Fruit fly (Drosophila melanogaster) Kc167 (cell line): ENCODE results near the gene CG9449.

Experiments used
- Myc ChIP-seq: fragments of >200 bp; optimal IDR thresholded peaks from 2 replicates; lab custom pipeline; 2017; ENCODE audit warnings: missing external identifiers
- Sin3A ChIP-seq: fragments of >200 bp; optimal IDR thresholded peaks from 2 replicates; lab custom pipeline; 2018; ENCODE audit warnings: missing external identifiers
- h ChIP-seq: fragments of >200 bp; optimal IDR thresholded peaks from 3 replicates; lab custom pipeline; 2018; ENCODE audit warnings: missing external identifiers
- insv ChIP-seq: fragments of >200 bp; optimal IDR thresholded peaks from 3 replicates; lab custom pipeline; 2018; ENCODE audit warnings: missing external identifiers
- psq ChIP-seq: fragments of >200 bp; optimal IDR thresholded peaks from 2 replicates; lab custom pipeline; 2017; ENCODE audit warnings: missing external identifiers
- ttk ChIP-seq: sonication (Bioruptor generic); optimal IDR thresholded peaks from 2 replicates; lab custom pipeline; 2017; ENCODE audit warnings: missing external identifiers

The CG9449 gene

DNA sequence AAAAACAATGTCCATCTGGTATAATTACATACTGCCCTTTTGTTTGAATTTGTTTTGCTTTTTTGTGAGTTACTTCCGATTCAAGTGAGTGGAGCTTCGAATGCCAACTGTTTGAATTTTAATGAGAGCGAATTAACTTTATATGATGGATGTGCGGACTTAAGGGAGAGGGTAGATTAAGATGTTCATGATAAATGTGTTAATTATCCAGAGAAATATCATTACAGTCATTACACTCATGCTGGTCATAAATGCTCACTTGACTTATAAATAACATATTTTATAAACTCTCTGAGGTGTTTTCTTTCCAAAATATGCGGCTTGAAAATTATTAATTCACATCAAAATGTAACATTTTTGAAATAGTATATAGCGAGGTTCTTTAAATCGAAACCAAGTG lies at the start of gene CG9449:
CG9449 (minus strand) TSS at position 101 of the 400 bp plus-strand sequence.
- no peak for TF ChIP-seq Sin3A (lab: Kevin White, UChicago)
- no peak for TF ChIP-seq h (lab: Kevin White, UChicago)
- no peak for TF ChIP-seq psq (lab: Kevin White, UChicago)
- TF ChIP-seq ttk (lab: Kevin White, UChicago) = no peak
- no peak for TF ChIP-seq insv (lab: Kevin White, UChicago)
- TF ChIP-seq Myc (lab: Kevin White, UChicago) = no peak

DNA sequence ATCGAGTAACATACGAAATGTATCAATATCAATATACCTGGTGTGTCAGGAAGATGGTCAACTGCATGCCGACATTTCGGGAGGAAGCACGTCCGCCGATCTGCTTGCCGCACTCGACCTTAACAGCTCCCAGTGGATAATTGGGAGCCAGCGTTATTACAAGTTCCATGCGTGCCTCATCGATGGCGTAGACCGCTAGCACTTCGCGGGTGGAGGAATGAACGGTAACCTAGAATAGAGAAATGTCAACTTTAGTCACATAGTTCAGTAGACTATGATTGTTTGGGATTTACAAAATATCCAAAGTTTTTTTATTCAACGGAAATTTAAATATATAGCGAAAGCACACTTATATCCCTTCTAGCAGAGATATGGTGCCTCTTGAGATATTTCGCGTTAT lies 47.3 kb upstream of the CG9449 start, which contains the start of the genes CG46435 and Rcd7:
CG46435 (plus strand) TSS at position 301 of the 400 bp plus-strand sequence.
Rcd7 (plus strand) TSS at position 301 of the 400 bp plus-strand sequence.
- no peak for TF ChIP-seq ttk (lab: Kevin White, UChicago)
- TF ChIP-seq psq (lab: Kevin White, UChicago) = no peak
- TF ChIP-seq insv (lab: Kevin White, UChicago) = no peak
- TF ChIP-seq Myc (lab: Kevin White, UChicago) = no peak
- TF ChIP-seq Sin3A (lab: Kevin White, UChicago) = no peak
- TF ChIP-seq h (lab: Kevin White, UChicago) = no peak

DNA sequence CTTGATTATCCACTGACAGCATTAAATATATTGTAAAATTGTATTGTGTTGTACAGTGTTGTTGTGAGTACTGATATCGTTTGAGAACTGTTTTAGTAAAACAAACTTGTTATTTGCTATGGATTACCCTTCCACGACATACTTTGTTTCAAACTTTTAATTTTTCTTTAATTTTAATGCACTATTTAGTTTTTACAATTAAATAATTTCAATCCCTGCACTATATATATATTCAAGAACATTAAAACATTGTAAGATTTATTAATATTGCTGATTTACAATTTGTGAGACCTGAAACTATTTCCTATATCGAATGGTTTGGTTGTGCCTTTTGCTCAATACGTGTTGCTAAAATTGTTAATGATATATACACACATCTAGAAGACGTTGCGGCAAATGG lies 46.6 kb upstream of the CG9449 start, which contains the start of the genes CG46434 and Dred:
CG46434 (minus strand) TSS at position 101 of the 400 bp plus-strand sequence.
Dred (minus strand) TSS at position 101 of the 400 bp plus-strand sequence.
- TF ChIP-seq insv (lab: Kevin White, UChicago) (no peak), h (lab: Kevin White, UChicago) (no peak), psq (lab: Kevin White, UChicago) (no peak)

DNA sequence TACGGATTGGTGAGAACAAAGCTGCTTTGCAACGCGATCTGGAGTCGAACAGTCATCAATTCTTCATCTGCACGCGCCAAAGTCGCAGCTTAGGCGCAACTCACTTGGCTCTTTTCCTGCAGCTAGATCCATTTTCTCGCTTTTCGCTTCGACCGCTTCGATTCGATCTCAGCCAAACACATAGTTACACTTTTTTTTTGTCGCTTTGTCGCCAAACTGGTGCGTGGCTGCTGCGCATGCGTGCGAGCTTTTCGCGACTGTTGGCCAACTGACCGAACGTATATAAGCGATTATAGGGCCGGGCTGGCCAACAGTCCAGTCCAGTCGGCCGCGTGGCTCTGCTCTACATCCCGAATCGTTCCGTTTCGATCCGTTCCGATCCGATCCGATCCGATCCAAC lies 34.9 kb upstream of the CG9449 start, which contains the start of gene Cpr76Bd:
Cpr76Bd (plus strand) TSS at position 301 of the 400 bp plus-strand sequence.
- no peak for TF ChIP-seq psq (lab: Kevin White, UChicago)
- TF ChIP-seq Sin3A (lab: Kevin White, UChicago) = no peak
- no peak for TF ChIP-seq insv (lab: Kevin White, UChicago)
- no peak for TF ChIP-seq h (lab: Kevin White, UChicago)
- no peak for TF ChIP-seq ttk (lab: Kevin White, UChicago)
- no peak for TF ChIP-seq Myc (lab: Kevin White, UChicago)

DNA sequence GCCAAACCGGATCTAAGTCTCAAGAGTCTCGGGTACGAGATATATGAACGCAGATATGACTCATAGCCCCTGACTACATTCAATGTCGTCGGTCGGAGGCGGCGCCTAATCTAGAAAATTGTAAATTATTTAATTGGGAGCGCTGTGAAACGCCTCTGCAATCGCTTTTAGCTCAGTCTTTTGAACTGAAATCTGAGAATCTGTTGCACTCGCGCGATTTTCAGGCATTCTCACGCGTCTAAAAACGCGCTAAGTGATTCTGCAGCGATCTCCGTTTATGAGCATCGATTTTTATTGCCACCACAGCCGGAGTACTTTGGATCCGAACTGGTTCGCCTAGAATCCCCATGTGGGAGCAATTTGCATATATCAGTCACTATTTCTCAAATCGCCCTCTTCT lies 31.0 kb upstream of the CG9449 start:
- TF ChIP-seq Myc (lab: Kevin White, UChicago) = no peak
- TF ChIP-seq h (lab: Kevin White, UChicago) = no peak
- no peak for TF ChIP-seq ttk (lab: Kevin White, UChicago)
- no peak for TF ChIP-seq psq (lab: Kevin White, UChicago)
- TF ChIP-seq Sin3A (lab: Kevin White, UChicago) = no peak
- no peak for TF ChIP-seq insv (lab: Kevin White, UChicago)

DNA sequence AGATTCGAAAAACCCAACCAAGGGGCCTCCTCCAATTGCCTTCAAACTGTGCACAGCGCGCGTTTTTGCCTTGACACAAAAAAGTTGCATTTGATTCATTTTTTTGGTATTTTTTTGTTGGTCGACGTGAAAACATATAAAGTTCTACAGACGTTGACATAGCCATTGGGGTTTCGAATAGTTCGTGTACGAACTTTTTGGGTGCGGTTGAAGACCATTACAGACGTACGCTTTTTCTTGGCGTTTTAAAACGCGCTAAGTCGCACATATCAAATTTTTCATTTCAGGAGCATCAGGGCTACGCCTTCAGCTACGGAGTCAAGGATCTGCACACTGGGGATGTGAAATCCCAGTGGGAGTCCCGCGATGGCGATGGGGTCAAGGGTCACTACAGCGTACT lies 28.2 kb upstream of the CG9449 start:
- TF ChIP-seq psq (lab: Kevin White, UChicago) (no peak), ttk (lab: Kevin White, UChicago) (no peak), Myc (lab: Kevin White, UChicago) (no peak), h (lab: Kevin White, UChicago) (no peak), insv (lab: Kevin White, UChicago) (no peak), Sin3A (lab: Kevin White, UChicago) (no peak)

DNA sequence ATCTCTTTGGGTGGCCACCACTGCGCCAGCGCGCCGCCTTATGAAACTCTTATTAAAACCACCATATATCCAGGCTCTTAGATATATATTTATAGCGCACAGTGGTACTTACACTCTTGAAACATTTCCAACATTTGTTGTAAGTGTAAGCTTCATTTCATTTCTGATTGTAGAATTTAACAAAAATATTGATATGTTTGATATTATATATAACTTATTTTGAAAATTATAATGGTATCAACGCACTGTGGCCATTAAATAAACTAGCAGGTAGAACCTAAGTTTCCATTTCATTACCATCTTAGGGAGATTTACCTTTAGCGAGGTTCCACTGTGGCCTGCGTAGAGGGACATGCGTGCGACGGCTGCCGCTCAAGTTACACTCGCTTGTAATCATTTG lies 27.2 kb upstream of the CG9449 start:
- no peak for TF ChIP-seq insv (lab: Kevin White, UChicago)
- TF ChIP-seq Myc (lab: Kevin White, UChicago) = no peak
- TF ChIP-seq psq (lab: Kevin White, UChicago) = no peak
- TF ChIP-seq ttk (lab: Kevin White, UChicago) = no peak
- no peak for TF ChIP-seq Sin3A (lab: Kevin White, UChicago)
- TF ChIP-seq h (lab: Kevin White, UChicago) = no peak

DNA sequence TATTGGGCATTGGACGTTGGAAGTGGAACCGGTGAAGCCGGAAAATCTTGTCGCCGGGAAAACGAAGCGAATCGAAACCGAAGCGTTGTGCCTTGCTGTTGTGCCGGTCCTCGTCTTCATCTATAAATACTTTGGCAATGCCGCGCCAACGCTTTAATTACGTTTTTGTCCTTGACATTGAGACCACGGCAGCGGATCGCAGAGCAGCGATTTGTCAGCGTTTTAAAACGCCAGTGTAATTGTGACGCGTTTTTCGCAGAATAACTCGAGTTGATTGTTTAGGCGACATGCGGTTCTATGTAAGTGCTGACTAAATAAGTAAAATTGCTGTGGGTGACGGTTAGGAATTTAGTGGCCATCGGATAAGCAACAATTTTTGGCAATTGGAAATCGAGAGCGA lies 23.6 kb upstream of the CG9449 start:
- TF ChIP-seq ttk (lab: Kevin White, UChicago) = no peak
- no peak for TF ChIP-seq h (lab: Kevin White, UChicago)
- TF ChIP-seq Myc (lab: Kevin White, UChicago) = no peak
- no peak for TF ChIP-seq insv (lab: Kevin White, UChicago)
- TF ChIP-seq Sin3A (lab: Kevin White, UChicago) = no peak
- TF ChIP-seq psq (lab: Kevin White, UChicago) = no peak

DNA sequence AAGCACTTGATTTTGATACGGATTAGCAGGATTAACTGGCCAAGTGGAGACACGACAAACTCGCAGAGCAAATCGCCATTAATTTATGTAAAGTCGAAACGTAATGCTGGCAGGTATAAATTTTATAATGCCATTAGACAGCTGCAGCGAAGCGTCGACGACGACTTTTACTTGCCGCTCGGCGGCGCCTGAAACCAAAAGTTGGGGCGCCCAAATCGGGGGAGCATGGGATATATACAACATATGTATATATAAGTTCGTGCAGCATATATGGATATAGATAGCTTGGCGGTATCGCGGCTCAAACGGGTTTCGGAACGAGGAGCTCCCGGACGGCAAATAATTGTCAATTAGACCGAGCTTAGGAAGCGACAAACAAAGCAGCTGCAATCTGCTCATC lies 23.1 kb upstream of the CG9449 start, which contains the start of gene Cpr76Bc:
Cpr76Bc (plus strand) TSS at position 301 of the 400 bp plus-strand sequence.
- TF ChIP-seq h (lab: Kevin White, UChicago) (no peak), ttk (lab: Kevin White, UChicago) (no peak), insv (lab: Kevin White, UChicago) (no peak), Myc (lab: Kevin White, UChicago) (no peak), psq (lab: Kevin White, UChicago) (no peak), Sin3A (lab: Kevin White, UChicago) (no peak)

DNA sequence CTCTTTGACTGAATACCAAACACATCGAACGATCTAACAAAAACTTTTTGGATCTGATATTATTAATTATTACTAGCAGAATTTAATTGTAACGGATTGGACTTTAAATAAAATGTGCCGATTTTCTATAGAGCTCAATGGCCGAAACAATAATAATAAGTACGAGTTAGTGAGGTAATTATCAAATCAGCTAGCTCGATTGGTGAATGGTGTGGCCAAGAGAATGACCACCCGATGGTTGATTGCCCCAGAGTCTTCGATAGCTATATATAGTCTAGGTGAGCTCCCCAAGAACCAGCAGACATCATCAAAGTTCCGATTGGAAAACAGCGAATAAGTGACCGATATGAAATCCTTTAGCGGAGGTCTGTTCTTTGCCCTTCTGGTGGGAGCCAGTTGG lies 21.8 kb upstream of the CG9449 start, which contains the start of gene Cpr76Bb:
Cpr76Bb (plus strand) TSS at position 301 of the 400 bp plus-strand sequence.
- TF ChIP-seq ttk (lab: Kevin White, UChicago) = no peak
- no peak for TF ChIP-seq Sin3A (lab: Kevin White, UChicago)

DNA sequence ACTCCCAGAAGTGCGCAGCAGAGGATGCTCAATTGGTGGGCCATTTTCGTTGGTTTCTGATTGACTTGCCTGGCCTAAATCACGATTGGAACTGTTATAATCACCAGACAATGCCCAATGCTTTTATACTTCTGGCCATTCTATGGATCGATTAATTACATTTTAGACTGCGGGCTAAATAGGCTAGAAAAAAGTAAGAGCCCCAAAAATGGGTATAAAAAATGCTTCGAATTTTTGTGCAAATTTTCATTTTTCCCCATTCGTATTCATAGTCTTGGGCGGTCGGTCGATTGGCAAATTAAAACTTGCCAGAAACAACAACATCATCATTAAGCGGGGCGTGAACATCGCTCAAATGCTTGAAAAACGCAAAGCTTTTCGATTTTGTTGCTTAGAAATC lies 20.7 kb upstream of the CG9449 start, which contains the start of gene Cpr76Ba:
Cpr76Ba (minus strand) TSS at position 101 of the 400 bp plus-strand sequence.
- TF ChIP-seq Myc (lab: Kevin White, UChicago) (no peak), insv (lab: Kevin White, UChicago) (no peak), psq (lab: Kevin White, UChicago) (no peak), ttk (lab: Kevin White, UChicago) (no peak), h (lab: Kevin White, UChicago) (no peak), Sin3A (lab: Kevin White, UChicago) (no peak)

DNA sequence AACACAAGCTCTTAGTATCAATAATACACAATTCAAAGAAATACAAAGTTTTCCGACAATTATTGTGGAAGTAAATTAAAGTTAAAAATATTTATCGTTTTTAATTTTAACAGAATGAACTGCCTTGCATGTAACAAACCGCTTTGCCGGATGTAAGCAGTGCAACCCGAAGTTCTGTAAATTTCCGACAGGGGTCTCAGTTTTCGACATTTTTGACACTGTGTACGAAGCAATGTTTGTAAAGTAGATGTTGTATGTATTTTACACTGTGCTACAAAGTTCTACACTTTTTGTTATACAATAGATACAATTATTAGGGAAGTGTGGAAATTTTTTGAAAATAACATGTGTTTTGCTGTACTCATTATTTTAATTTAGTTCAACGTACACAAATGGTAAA lies 19.0 kb upstream of the CG9449 start:
- TF ChIP-seq h (lab: Kevin White, UChicago) = no peak
- TF ChIP-seq ttk (lab: Kevin White, UChicago) = no peak
- no peak for TF ChIP-seq insv (lab: Kevin White, UChicago)
- no peak for TF ChIP-seq Myc (lab: Kevin White, UChicago)
- no peak for TF ChIP-seq Sin3A (lab: Kevin White, UChicago)
- TF ChIP-seq psq (lab: Kevin White, UChicago) = no peak
